Fruit fly (Drosophila melanogaster) whole organism, embryonic: Measurements from ENCODE around the gene Pgant35A.

Experiments used
- CG10654 ChIP-seq: fragments of 200-800 bp; sonication (Bioruptor generic); optimal IDR thresholded peaks from 2 replicates; lab custom pipeline; 2016; ENCODE audit warnings: missing biosample characterization, missing genetic modification characterization
- CG11723 ChIP-seq: fragments of 200-800 bp; sonication (Bioruptor generic); optimal IDR thresholded peaks from 2 replicates; lab custom pipeline; 2017; ENCODE audit warnings: missing biosample characterization, mild to moderate bottlenecking, missing genetic modification characterization
- CG12659 ChIP-seq: fragments of 200-800 bp; sonication (Bioruptor generic); optimal IDR thresholded peaks from 3 replicates; lab custom pipeline; 2017; ENCODE audit warnings: mild to moderate bottlenecking, missing biosample characterization, missing genetic modification reagents, missing genetic modification characterization
- CG12942 ChIP-seq: fragments of 200-800 bp; sonication (Bioruptor generic); optimal IDR thresholded peaks from 3 replicates; lab custom pipeline; 2016; ENCODE audit warnings: missing biosample characterization, missing genetic modification characterization
- CG1603 ChIP-seq: fragments of 200-800 bp; sonication (Bioruptor generic); optimal IDR thresholded peaks from 2 replicates; lab custom pipeline; 2019; ENCODE audit warnings: missing biosample characterization, mild to moderate bottlenecking, missing genetic modification characterization, moderate library complexity
- CG16815 ChIP-seq: fragments of 200-800 bp; sonication (Bioruptor generic); optimal IDR thresholded peaks from 3 replicates; lab custom pipeline; 2017; ENCODE audit warnings: missing biosample characterization, mild to moderate bottlenecking, missing genetic modification characterization
- CG17361 ChIP-seq: fragments of 200-800 bp; sonication (Bioruptor generic); IDR thresholded peaks from 3 replicates; pipeline ENCODE4 v1.3.6; 2022; ENCODE audit warnings: missing biosample characterization, missing genetic modification characterization
- CG17385 ChIP-seq: fragments of 200-800 bp; sonication (Bioruptor generic); optimal IDR thresholded peaks from 3 replicates; lab custom pipeline; 2018; ENCODE audit warnings: missing biosample characterization, mild to moderate bottlenecking, missing genetic modification characterization
- CG31224 ChIP-seq: fragments of 200-800 bp; sonication (Bioruptor generic); IDR thresholded peaks from 2 replicates; pipeline ENCODE4 v1.3.6; 2022; ENCODE audit warnings: missing biosample characterization, missing genetic modification characterization
- CG34224 ChIP-seq: fragments of 200-800 bp; sonication (Bioruptor generic); IDR thresholded peaks from 3 replicates; pipeline ENCODE4 v1.3.6; 2022; ENCODE audit warnings: missing biosample characterization, missing genetic modification characterization; ENCODE audit not compliant: partially characterized antibody
- CG4328 ChIP-seq: fragments of 200-800 bp; sonication (Bioruptor generic); optimal IDR thresholded peaks from 3 replicates; lab custom pipeline; 2017; ENCODE audit warnings: missing biosample characterization, missing genetic modification reagents, missing genetic modification characterization
- CG4707 ChIP-seq: fragments of 200-800 bp; sonication (Bioruptor generic); optimal IDR thresholded peaks from 2 replicates; lab custom pipeline; 2018; ENCODE audit warnings: missing biosample characterization, mild to moderate bottlenecking, missing genetic modification characterization, moderate library complexity
- CG5245 ChIP-seq: fragments of 200-800 bp; sonication (Bioruptor generic); optimal IDR thresholded peaks from 3 replicates; lab custom pipeline; 2016; ENCODE audit warnings: missing biosample characterization, missing genetic modification characterization
- CG6765 ChIP-seq: fragments of 200-800 bp; sonication (Bioruptor generic); optimal IDR thresholded peaks from 3 replicates; lab custom pipeline; 2017; ENCODE audit warnings: missing biosample characterization, mild to moderate bottlenecking, missing genetic modification characterization
- CG7372 ChIP-seq: fragments of 200-800 bp; sonication (Bioruptor generic); IDR thresholded peaks from 2 replicates; pipeline ENCODE4 v1.3.6; 2022; ENCODE audit warnings: missing biosample characterization, missing genetic modification characterization
- CG7839 ChIP-seq: fragments of 200-800 bp; sonication (Bioruptor generic); optimal IDR thresholded peaks from 3 replicates; lab custom pipeline; 2018; ENCODE audit warnings: missing biosample characterization, mild to moderate bottlenecking, missing genetic modification characterization, moderate library complexity
- CG7963 ChIP-seq: fragments of 200-800 bp; sonication (Bioruptor generic); IDR thresholded peaks from 3 replicates; pipeline ENCODE4 v1.3.6; 2022; ENCODE audit warnings: missing biosample characterization, missing genetic modification characterization; ENCODE audit not compliant: partially characterized antibody
- CG8281 ChIP-seq: fragments of 200-800 bp; sonication (Bioruptor generic); optimal IDR thresholded peaks from 2 replicates; lab custom pipeline; 2018; ENCODE audit warnings: missing biosample characterization, mild to moderate bottlenecking, missing genetic modification characterization, moderate library complexity
- CG9609 ChIP-seq: fragments of 200-800 bp; sonication (Bioruptor generic); optimal IDR thresholded peaks from 3 replicates; lab custom pipeline; 2016; ENCODE audit warnings: missing biosample characterization, missing genetic modification characterization
- D19A ChIP-seq: fragments of 200-800 bp; optimal IDR thresholded peaks from 3 replicates; lab custom pipeline; 2019; ENCODE audit warnings: missing biosample characterization, mild to moderate bottlenecking, missing genetic modification characterization, moderate library complexity
- Dip3 ChIP-seq: fragments of 200-800 bp; sonication (Bioruptor generic); optimal IDR thresholded peaks from 3 replicates; lab custom pipeline; 2016; ENCODE audit warnings: missing biosample characterization, missing genetic modification characterization
- HLH3B ChIP-seq: fragments of 200-800 bp; sonication (Bioruptor generic); IDR thresholded peaks from 2 replicates; pipeline ENCODE4 v1.3.6; 2022; ENCODE audit warnings: missing biosample characterization, missing genetic modification characterization
- Hey ChIP-seq: fragments of 200-800 bp; sonication (Bioruptor generic); optimal IDR thresholded peaks from 3 replicates; lab custom pipeline; 2018; ENCODE audit warnings: missing biosample characterization, mild to moderate bottlenecking, missing genetic modification characterization
- Mes4 ChIP-seq: fragments of 200-800 bp; sonication (Bioruptor generic); optimal IDR thresholded peaks from 2 replicates; lab custom pipeline; 2016; ENCODE audit warnings: missing biosample characterization, missing genetic modification characterization
- Sox102F ChIP-seq: fragments of 200-800 bp; sonication (Bioruptor generic); optimal IDR thresholded peaks from 2 replicates; lab custom pipeline; 2018; ENCODE audit warnings: missing biosample characterization, mild to moderate bottlenecking, missing genetic modification characterization, moderate library complexity
- Xrp1 ChIP-seq: fragments of 200-800 bp; sonication (Bioruptor generic); IDR thresholded peaks from 2 replicates; pipeline ENCODE4 v1.3.6; 2022; ENCODE audit warnings: missing biosample characterization, missing genetic modification characterization
- ac ChIP-seq: fragments of 200-800 bp; sonication (Bioruptor generic); optimal IDR thresholded peaks from 3 replicates; lab custom pipeline; 2017; ENCODE audit warnings: missing biosample characterization, mild to moderate bottlenecking, missing genetic modification characterization
- ase ChIP-seq: fragments of 200-800 bp; sonication (Bioruptor generic); IDR thresholded peaks from 3 replicates; pipeline ENCODE4 v1.3.6; 2022; ENCODE audit warnings: missing biosample characterization, missing genetic modification characterization
- cas ChIP-seq: fragments of 200-800 bp; sonication (Bioruptor generic); IDR thresholded peaks from 2 replicates; pipeline ENCODE4 v1.3.6; 2022; ENCODE audit warnings: missing biosample characterization, missing genetic modification characterization
- crc ChIP-seq: fragments of 200-800 bp; sonication (Bioruptor generic); optimal IDR thresholded peaks from 2 replicates; lab custom pipeline; 2016; ENCODE audit warnings: missing biosample characterization, missing genetic modification characterization
- danr ChIP-seq: fragments of 200-800 bp; sonication (Bioruptor generic); IDR thresholded peaks from 2 replicates; pipeline ENCODE4 v1.3.6; 2022; ENCODE audit warnings: missing biosample characterization, missing genetic modification characterization
- dm ChIP-seq: fragments of 200-800 bp; sonication (Bioruptor generic); optimal IDR thresholded peaks from 3 replicates; lab custom pipeline; 2016; ENCODE audit warnings: missing biosample characterization, missing genetic modification characterization
- ewg ChIP-seq: fragments of 200-800 bp; sonication (Bioruptor generic); optimal IDR thresholded peaks from 3 replicates; lab custom pipeline; 2017; ENCODE audit warnings: mild to moderate bottlenecking, missing biosample characterization, missing genetic modification reagents, missing genetic modification characterization
- gt ChIP-seq: fragments of 200-800 bp; sonication (Bioruptor generic); IDR thresholded peaks from 2 replicates; pipeline ENCODE4 v1.3.6; 2022; ENCODE audit warnings: missing biosample characterization, missing genetic modification characterization
- inv ChIP-seq: fragments of 200-800 bp; sonication (Bioruptor generic); IDR thresholded peaks from 2 replicates; pipeline ENCODE4 v1.3.6; 2022; ENCODE audit warnings: missing biosample characterization, missing genetic modification characterization; ENCODE audit not compliant: partially characterized antibody
- kah ChIP-seq: fragments of 200-800 bp; sonication (Bioruptor generic); optimal IDR thresholded peaks from 2 replicates; lab custom pipeline; 2018; ENCODE audit warnings: missing biosample characterization, mild to moderate bottlenecking, missing genetic modification characterization
- lmd ChIP-seq: fragments of 200-800 bp; sonication (Bioruptor generic); IDR thresholded peaks from 2 replicates; pipeline ENCODE4 v1.3.6; 2022; ENCODE audit warnings: missing biosample characterization, missing genetic modification characterization
- nerfin-1 ChIP-seq: fragments of 200-800 bp; sonication (Bioruptor generic); optimal IDR thresholded peaks from 3 replicates; lab custom pipeline; 2019; ENCODE audit warnings: missing biosample characterization, mild to moderate bottlenecking, missing genetic modification characterization, moderate library complexity
- oc ChIP-seq: fragments of 200-800 bp; sonication (Bioruptor generic); optimal IDR thresholded peaks from 2 replicates; lab custom pipeline; 2018; ENCODE audit warnings: missing biosample characterization, mild to moderate bottlenecking, missing genetic modification characterization, moderate library complexity
- pan ChIP-seq, 4 experiments: fragments of >200 bp in 3 of 4; fragments of 200-800 bp in 1 of 4; sonication (Bioruptor generic) in 1 of 4; optimal IDR thresholded peaks in 3 of 4; IDR thresholded peaks in 1 of 4; 2 replicates each; pipeline versions ENCODE4 v1.3.6 to Lab custom; 2017 to 2022; ENCODE audit warnings: missing biosample characterization in 2 of 4, missing genetic modification characterization in 2 of 4, mixed read lengths in 1 of 4
- pb ChIP-seq: fragments of 200-800 bp; sonication (Bioruptor generic); optimal IDR thresholded peaks from 3 replicates; lab custom pipeline; 2016; ENCODE audit warnings: missing biosample characterization, missing genetic modification characterization
- sc ChIP-seq, 3 experiments: fragments of >200 bp in 2 of 3; fragments of 200-800 bp in 1 of 3; sonication (Bioruptor generic) in 1 of 3; optimal IDR thresholded peaks; 2 replicates in 2 of 3; 3 replicates in 1 of 3; lab custom pipeline; 2017; ENCODE audit warnings: mild to moderate bottlenecking in 1 of 3, missing biosample characterization in 1 of 3, missing genetic modification characterization in 1 of 3, missing genetic modification reagents in 1 of 3
- sens ChIP-seq: fragments of 200-800 bp; sonication (Bioruptor generic); peaks from one replicate; lab custom pipeline; 2016; ENCODE audit warnings: missing biosample characterization, missing genetic modification characterization
- slbo ChIP-seq: fragments of 200-800 bp; sonication (Bioruptor generic); IDR thresholded peaks from 2 replicates; pipeline ENCODE4 v1.3.6; 2022; ENCODE audit warnings: missing biosample characterization, missing genetic modification characterization
- sqz ChIP-seq: fragments of 200-800 bp; sonication (Bioruptor generic); optimal IDR thresholded peaks from 3 replicates; lab custom pipeline; 2018; ENCODE audit warnings: missing biosample characterization, mild to moderate bottlenecking, missing genetic modification characterization
- tap ChIP-seq: fragments of 200-800 bp; optimal IDR thresholded peaks from 3 replicates; lab custom pipeline; 2019; ENCODE audit warnings: missing biosample characterization, mild to moderate bottlenecking, missing genetic modification characterization, moderate library complexity
- vvl ChIP-seq: fragments of 200-800 bp; sonication (Bioruptor generic); IDR thresholded peaks from 2 replicates; pipeline ENCODE4 v1.3.6; 2022; ENCODE audit warnings: missing biosample characterization, missing genetic modification characterization

The Pgant35A gene

dm6 chr2L:14376484-14377254, 17.6 kb downstream of the Pgant35A start (continued):
- no peak for TF ChIP-seq sc (optimal IDR thresholded peaks at IDR 0.05; lab: Kevin White, UChicago)
- no peak for TF ChIP-seq sc (GFP tag; optimal IDR thresholded peaks at IDR 0.05; lab: Kevin White, UChicago)
- TF ChIP-seq CG34224 (GFP tag; lab: Robert Waterston, UW): no peak
- TF ChIP-seq CG4707: no peak
- TF ChIP-seq crc (GFP tag; lab: Kevin White, UChicago): no peak
- TF ChIP-seq CG12942 (GFP tag; lab: Kevin White, UChicago): no peak
- peak; percentile 67 for TF ChIP-seq lmd (GFP tag; lab: Robert Waterston, UW)
- TF ChIP-seq ac (GFP tag; lab: Kevin White, UChicago): no peak
- peak; percentile 27 for TF ChIP-seq Sox102F (GFP tag; lab: Kevin White, UChicago)
- peak; percentile 42; the same call in 1 of the 2 replicates for TF ChIP-seq inv
- peak; percentile 11 for TF ChIP-seq CG11723 (GFP tag; lab: Kevin White, UChicago)
- 0 out of 3 replicates have a peak, but pooled peaks have one; percentile 43 for TF ChIP-seq ase (GFP tag; lab: Robert Waterston, UW)
- 0 out of 2 replicates have a peak, but pooled peaks have one; percentile 9 for TF ChIP-seq vvl (GFP tag; lab: Robert Waterston, UW)
- TF ChIP-seq CG8281 (tag; lab: Kevin White, UChicago): peak; percentile 6
- no peak for TF ChIP-seq kah (GFP tag; lab: Kevin White, UChicago)
- no peak for TF ChIP-seq pan (optimal IDR thresholded peaks at IDR 0.05; lab: Kevin White, UChicago)
- peak in 1 of 2 experiments; percentile 45 for TF ChIP-seq pan (GFP tag; optimal IDR thresholded peaks at IDR 0.05 in 1 of 2, IDR thresholded peaks at IDR 0.05 in 1 of 2)
- TF ChIP-seq CG31224: 0 out of 2 replicates have a peak, but pooled peaks have one; percentile 29
- peak; percentile 18 for TF ChIP-seq CG17385 (GFP tag; lab: Kevin White, UChicago)
- TF ChIP-seq CG7963 (GFP tag; lab: Robert Waterston, UW): no peak
- peak; percentile 18; the same call in 1 of the 2 replicates for TF ChIP-seq gt (GFP tag; lab: Robert Waterston, UW)
- TF ChIP-seq ewg (GFP tag; lab: Kevin White, UChicago): peak; percentile 7
- TF ChIP-seq sens: peak; percentile 31
- peak; percentile 9 for TF ChIP-seq CG5245
- TF ChIP-seq tap (tag; lab: Kevin White, UChicago): no peak
- TF ChIP-seq CG16815 (GFP tag; lab: Kevin White, UChicago): peak; percentile 29
- no peak for TF ChIP-seq oc (tag; lab: Kevin White, UChicago)
- no peak for TF ChIP-seq cas (GFP tag; lab: Robert Waterston, UW)
- peak; percentile 30 for TF ChIP-seq CG1603
- no peak for TF ChIP-seq Hey (tag; lab: Kevin White, UChicago)
- peak; percentile 33; the same call in 1 of the 2 replicates for TF ChIP-seq Xrp1
- TF ChIP-seq D19A (tag; lab: Kevin White, UChicago): peak; percentile 14
- 0 out of 2 replicates have a peak, but pooled peaks have one; percentile 16 for TF ChIP-seq danr (GFP tag; lab: Robert Waterston, UW)
- TF ChIP-seq nerfin-1 (tag; lab: Kevin White, UChicago): peak; percentile 5
- TF ChIP-seq CG4328 (GFP tag; lab: Kevin White, UChicago): peak; percentile 69
- peak; percentile 82 for TF ChIP-seq CG17361 (GFP tag; lab: Robert Waterston, UW)
- no peak for TF ChIP-seq CG6765 (GFP tag; lab: Kevin White, UChicago)
- peak; percentile 30; the same call in 1 of the 2 replicates for TF ChIP-seq slbo
- peak; percentile 32; the same call in 1 of the 2 replicates for TF ChIP-seq HLH3B
- peak; percentile 19 for TF ChIP-seq Mes4 (GFP tag; lab: Kevin White, UChicago)
- peak; percentile 50 for TF ChIP-seq CG10654 (GFP tag; lab: Kevin White, UChicago)
- no peak for TF ChIP-seq sqz (GFP tag; lab: Kevin White, UChicago)
- 0 out of 2 replicates have a peak, but pooled peaks have one; percentile 21 for TF ChIP-seq CG7372
- no peak for TF ChIP-seq dm
- TF ChIP-seq CG7839: peak; percentile 71
- TF ChIP-seq CG9609: peak; percentile 9
- TF ChIP-seq Dip3 (GFP tag; lab: Kevin White, UChicago): peak; percentile 15
- TF ChIP-seq CG12659 (GFP tag; lab: Kevin White, UChicago): peak; percentile 31
- TF ChIP-seq pb (GFP tag; lab: Kevin White, UChicago): peak; percentile 3
